Fruit fly (Drosophila melanogaster): ENCODE measurements around the gene CG17199.

Gene CG17199

DNA sequence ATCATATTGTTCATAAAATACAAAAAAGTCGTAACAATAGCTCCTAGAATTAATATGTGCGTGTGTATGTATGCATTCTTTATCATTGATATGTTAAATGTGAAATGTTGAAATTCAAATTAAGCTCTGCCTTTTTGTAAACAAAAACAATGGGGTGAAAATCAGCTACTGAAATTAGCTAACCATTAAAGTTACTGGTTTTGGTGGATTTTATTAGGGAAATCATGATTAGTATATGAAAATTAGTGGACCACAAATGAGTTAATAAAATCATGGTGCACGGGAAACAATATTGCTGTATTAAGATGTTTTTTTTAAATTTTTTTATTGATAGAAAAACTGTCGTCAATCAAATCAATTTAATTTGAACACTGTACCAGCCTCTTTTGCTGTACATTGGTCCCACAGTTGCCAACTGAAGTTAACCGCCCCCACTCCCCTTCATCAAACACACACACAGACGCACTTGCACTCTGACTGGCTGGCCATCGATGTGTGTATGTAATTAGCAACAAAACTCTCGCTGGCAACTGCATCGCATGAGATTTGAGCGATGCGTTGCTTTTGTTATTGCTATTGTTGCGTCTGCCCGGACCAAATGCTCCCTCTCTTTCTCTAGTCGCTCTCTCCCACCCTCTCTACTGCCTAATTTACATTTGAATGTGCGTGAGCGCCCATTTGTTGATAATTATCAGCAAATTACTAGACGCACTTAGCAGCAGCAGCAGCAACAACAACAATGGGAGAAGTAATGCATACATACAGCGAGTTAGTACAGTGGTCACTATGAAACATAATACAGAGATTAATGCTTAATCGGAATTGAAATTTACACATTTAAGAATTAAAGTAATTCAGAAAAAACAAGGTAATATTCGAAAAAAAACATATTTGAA is 44.9 kb upstream of the CG17199 start:
- TF ChIP-seq Pif1B (GFP tag; optimal IDR thresholded peaks at IDR 0.05) (no peak), CG4496 (GFP tag; IDR thresholded peaks at IDR 0.05) (peak; percentile 35; the same call in 1 of the 3 replicates), CG8159 (tag; optimal IDR thresholded peaks at IDR 0.05) (no peak), Pif1A (GFP tag; optimal IDR thresholded peaks at IDR 0.05) (peak; percentile 21), D1 (tag; optimal IDR thresholded peaks at IDR 0.05) (peak; percentile 51), CG8301 (tag; optimal IDR thresholded peaks at IDR 0.05) (no peak), Ets98B (GFP tag; IDR thresholded peaks at IDR 0.05) (peak; percentile 42), CG9948 (tag; optimal IDR thresholded peaks at IDR 0.05) (peak; percentile 6), CG32121 (GFP tag; IDR thresholded peaks at IDR 0.05) (peak; percentile 50; the same call in 1 of the 2 replicates)

dm6 chr3R:20253818-20254217 is 44.2 kb upstream of the CG17199 start:
- TF ChIP-seq CG14655 (GFP tag; optimal IDR thresholded peaks at IDR 0.05) (no peak), rn (GFP tag; IDR thresholded peaks at IDR 0.05) (no peak), CG13204 (GFP tag; optimal IDR thresholded peaks at IDR 0.05) (peak; percentile 26), Ets98B (GFP tag; IDR thresholded peaks at IDR 0.05) (peak; percentile 22; the same call in 1 of the 2 replicates), Snoo (tag; optimal IDR thresholded peaks at IDR 0.05) (no peak), gl (tag; optimal IDR thresholded peaks at IDR 0.05) (no peak), fd96Ca (GFP tag; IDR thresholded peaks at IDR 0.05) (no peak), CG32121 (GFP tag; IDR thresholded peaks at IDR 0.05) (no peak), CG34367 (tag; optimal IDR thresholded peaks at IDR 0.05) (no peak), CG10348 (GFP tag; IDR thresholded peaks at IDR 0.05) (no peak), CG8159 (tag; optimal IDR thresholded peaks at IDR 0.05) (no peak), CG9948 (tag; optimal IDR thresholded peaks at IDR 0.05) (no peak), CG4496 (GFP tag; IDR thresholded peaks at IDR 0.05) (peak; percentile 41; the same call in 2 of the 3 replicates), EcR (GFP tag; optimal IDR thresholded peaks at IDR 0.05) (peak; percentile 19), CG8301 (tag; optimal IDR thresholded peaks at IDR 0.05) (no peak), CG15710 (tag; optimal IDR thresholded peaks at IDR 0.05) (no peak), CG12605 (GFP tag; IDR thresholded peaks at IDR 0.05) (peak; percentile 13; the same call in 1 of the 2 replicates), Pif1A (GFP tag; optimal IDR thresholded peaks at IDR 0.05) (no peak), CG17806 (tag; optimal IDR thresholded peaks at IDR 0.05) (no peak), D1 (tag; optimal IDR thresholded peaks at IDR 0.05) (no peak), Pif1B (GFP tag; optimal IDR thresholded peaks at IDR 0.05) (peak; percentile 5)

- TF ChIP-seq Snoo (tag; optimal IDR thresholded peaks at IDR 0.05), result peak; percentile 65
- TF ChIP-seq D1 (tag; optimal IDR thresholded peaks at IDR 0.05), result peak; percentile 61
- TF ChIP-seq fd96Ca (GFP tag; IDR thresholded peaks at IDR 0.05), result peak; percentile 95
- peak; percentile 95 for TF ChIP-seq Ets98B (GFP tag; IDR thresholded peaks at IDR 0.05)
- peak; percentile 92 for TF ChIP-seq Pif1A (GFP tag; optimal IDR thresholded peaks at IDR 0.05)
- TF ChIP-seq CG13204 (GFP tag; optimal IDR thresholded peaks at IDR 0.05), result no peak
- peak; percentile 55 for TF ChIP-seq CG8159 (tag; optimal IDR thresholded peaks at IDR 0.05)
- TF ChIP-seq CG32121 (GFP tag; IDR thresholded peaks at IDR 0.05), result peak; percentile 92
- peak; percentile 72 for TF ChIP-seq gl (tag; optimal IDR thresholded peaks at IDR 0.05)
- peak; percentile 70 for TF ChIP-seq CG8301 (tag; optimal IDR thresholded peaks at IDR 0.05)
- TF ChIP-seq CG34367 (tag; optimal IDR thresholded peaks at IDR 0.05), result peak; percentile 36
- TF ChIP-seq rn (GFP tag; IDR thresholded peaks at IDR 0.05), result peak; percentile 80
- TF ChIP-seq Pif1B (GFP tag; optimal IDR thresholded peaks at IDR 0.05), result peak; percentile 84
- 0 out of 2 replicates have a peak, but pooled peaks have one; percentile 60 for TF ChIP-seq CG10348 (GFP tag; IDR thresholded peaks at IDR 0.05)
- TF ChIP-seq CG14655 (GFP tag; optimal IDR thresholded peaks at IDR 0.05), result peak; percentile 75
- peak; percentile 72 for TF ChIP-seq CG17806 (tag; optimal IDR thresholded peaks at IDR 0.05)
- peak; percentile 56 for TF ChIP-seq CG9948 (tag; optimal IDR thresholded peaks at IDR 0.05)
- TF ChIP-seq EcR (GFP tag; optimal IDR thresholded peaks at IDR 0.05), result no peak
- peak; percentile 96 for TF ChIP-seq CG4496 (GFP tag; IDR thresholded peaks at IDR 0.05)
- TF ChIP-seq CG12605 (GFP tag; IDR thresholded peaks at IDR 0.05), result peak; percentile 82
- TF ChIP-seq CG15710 (tag; optimal IDR thresholded peaks at IDR 0.05), result peak; percentile 63
Observed at dm6 chr3R:20253002-20253584, 43.5 kb upstream of the CG17199 start.

DNA sequence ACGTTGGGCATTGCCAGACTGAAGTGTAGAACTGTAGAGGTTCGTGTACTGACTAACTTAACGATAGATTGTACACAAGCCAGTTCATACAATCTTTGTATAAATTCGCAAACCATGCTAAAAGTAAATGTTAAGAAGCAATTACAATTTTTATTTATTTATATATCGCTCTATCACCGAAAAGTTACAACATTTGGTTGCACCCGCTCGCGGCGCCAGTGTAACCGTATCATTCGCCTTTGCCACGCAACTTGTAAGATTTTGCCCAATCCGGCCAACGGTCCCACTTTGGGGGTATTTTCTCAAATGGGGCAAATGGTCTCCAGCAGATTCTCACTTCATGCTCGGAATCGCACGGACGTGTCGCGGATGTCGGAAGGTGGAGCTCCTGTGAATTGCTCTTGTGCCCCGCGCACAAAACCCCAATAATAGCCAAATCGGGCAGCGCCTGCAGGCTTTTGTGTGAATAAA is 42.9 kb upstream of the CG17199 start, which contains the start of gene cic:
TSS of gene cic (plus strand) at position 328 of the 471 bp plus-strand sequence.
- TF ChIP-seq fd96Ca (GFP tag; IDR thresholded peaks at IDR 0.05) (no peak), CG34367 (tag; optimal IDR thresholded peaks at IDR 0.05) (peak; percentile 2), CG14655 (GFP tag; optimal IDR thresholded peaks at IDR 0.05) (no peak), CG17806 (tag; optimal IDR thresholded peaks at IDR 0.05) (no peak), Pif1A (GFP tag; optimal IDR thresholded peaks at IDR 0.05) (no peak), Snoo (tag; optimal IDR thresholded peaks at IDR 0.05) (no peak), CG12605 (GFP tag; IDR thresholded peaks at IDR 0.05) (peak; percentile 22; the same call in 1 of the 2 replicates), CG10348 (GFP tag; IDR thresholded peaks at IDR 0.05) (no peak), CG8301 (tag; optimal IDR thresholded peaks at IDR 0.05) (no peak), CG8159 (tag; optimal IDR thresholded peaks at IDR 0.05) (peak; percentile 19), Pif1B (GFP tag; optimal IDR thresholded peaks at IDR 0.05) (no peak), Ets98B (GFP tag; IDR thresholded peaks at IDR 0.05) (no peak), CG32121 (GFP tag; IDR thresholded peaks at IDR 0.05) (no peak), CG15710 (tag; optimal IDR thresholded peaks at IDR 0.05) (no peak)

dm6 chr3R:20238008-20238407 is 28.4 kb upstream of the CG17199 start:
- TF ChIP-seq Snoo (tag; optimal IDR thresholded peaks at IDR 0.05) (no peak), D1 (tag; optimal IDR thresholded peaks at IDR 0.05) (no peak), CG8159 (tag; optimal IDR thresholded peaks at IDR 0.05) (no peak), CG10348 (GFP tag; IDR thresholded peaks at IDR 0.05) (no peak)
